Worm (Caenorhabditis elegans): ENCODE measurements around the gene snf-12.

DNA sequence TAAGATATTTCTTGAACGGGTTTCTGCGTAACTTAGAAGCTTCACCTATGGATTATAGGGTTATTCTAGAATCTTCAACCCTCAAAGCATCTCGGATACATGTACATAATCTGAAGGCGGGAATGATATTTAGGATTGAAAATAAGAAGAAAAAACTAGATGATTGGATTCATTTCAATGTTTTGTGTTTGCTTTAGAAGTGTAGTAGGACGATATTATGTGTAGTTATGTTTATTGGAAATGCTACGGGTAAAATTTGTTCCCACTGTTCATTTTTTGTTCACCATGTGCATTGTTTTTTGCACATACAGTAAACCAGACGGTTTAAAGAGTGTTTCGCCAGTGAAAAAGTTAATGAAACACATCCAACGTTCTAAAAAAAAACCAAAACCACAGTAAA, 17.8 kb upstream of the snf-12 start:
- no peak for TF ChIP-seq nhr-76 (tag; optimal IDR thresholded peaks at IDR 0.05)
- TF ChIP-seq lir-3 (tag; optimal IDR thresholded peaks at IDR 0.05): no peak
- peak; percentile 92 for TF ChIP-seq aha-1 (tag)
- TF ChIP-seq nhr-25 (tag; optimal IDR thresholded peaks at IDR 0.05; ENCODE audit: borderline replicate concordance, insufficient read depth): no peak
- no peak for TF ChIP-seq lin-39 (tag; optimal IDR thresholded peaks at IDR 0.05)
- TF ChIP-seq mdl-1 (tag; optimal IDR thresholded peaks at IDR 0.05): no peak
- TF ChIP-seq egl-27 (tag; optimal IDR thresholded peaks at IDR 0.05): no peak
- no peak for TF ChIP-seq F49E8.2 (tag; optimal IDR thresholded peaks at IDR 0.05; ENCODE audit: borderline replicate concordance)
- no peak for TF ChIP-seq set-16 (GFP tag; IDR thresholded peaks at IDR 0.05)
- no peak for TF ChIP-seq snpc-1.2 (GFP tag; IDR thresholded peaks at IDR 0.05)
- TF ChIP-seq ztf-11 (tag; optimal IDR thresholded peaks at IDR 0.05): no peak
- no peak for TF ChIP-seq unc-39 (tag; optimal IDR thresholded peaks at IDR 0.05)
- no peak for TF ChIP-seq pha-4 (GFP tag; IDR thresholded peaks at IDR 0.05)
- no peak for TF ChIP-seq pha-4 (tag; optimal IDR thresholded peaks at IDR 0.05)
- no peak for TF ChIP-seq ZK546.5 (tag; optimal IDR thresholded peaks at IDR 0.05)

All from whole organism, L4 larva.